Worm (Caenorhabditis elegans): ENCODE data around the gene frpr-2.

Gene frpr-2

ce11 chrX:13004491-13005093 is 39.3 kb downstream of the frpr-2 start:
- TF ChIP-seq unc-62 (GFP tag; optimal IDR thresholded peaks at IDR 0.05), result no peak
- no peak for TF ChIP-seq ztf-1 (GFP tag; conservative IDR thresholded peaks at IDR 0.05)
- no peak for TF ChIP-seq lin-39 (tag; optimal IDR thresholded peaks at IDR 0.05)
- TF ChIP-seq ceh-16 (tag; optimal IDR thresholded peaks at IDR 0.05), result peak; percentile 65
- no peak for TF ChIP-seq nhr-23 (tag; optimal IDR thresholded peaks at IDR 0.05)
- no peak for TF ChIP-seq ztf-4 (tag; optimal IDR thresholded peaks at IDR 0.05)
- TF ChIP-seq lsy-2 (tag; optimal IDR thresholded peaks at IDR 0.05), result peak in 1 of 2 experiments; percentile 14
- no peak for TF ChIP-seq mdl-1 (tag; optimal IDR thresholded peaks at IDR 0.05)
- TF ChIP-seq ztf-11 (tag; optimal IDR thresholded peaks at IDR 0.05), result no peak
- no peak for TF ChIP-seq R02D3.7 (tag; optimal IDR thresholded peaks at IDR 0.05)
- TF ChIP-seq skn-1 (tag; optimal IDR thresholded peaks at IDR 0.05), result no peak
- TF ChIP-seq elt-1 (tag; optimal IDR thresholded peaks at IDR 0.05), result peak; percentile 32
- TF ChIP-seq nhr-21 (tag; optimal IDR thresholded peaks at IDR 0.05), result no peak
- TF ChIP-seq mab-5 (tag; optimal IDR thresholded peaks at IDR 0.05), result no peak
- TF ChIP-seq nhr-237 (tag; optimal IDR thresholded peaks at IDR 0.05), result no peak
- no peak for TF ChIP-seq C34F6.9 (tag; optimal IDR thresholded peaks at IDR 0.05)
- no peak for TF ChIP-seq egl-27 (tag; optimal IDR thresholded peaks at IDR 0.05)
- no peak for TF ChIP-seq nhr-77 (tag; optimal IDR thresholded peaks at IDR 0.05)
- TF ChIP-seq nhr-25 (tag; optimal IDR thresholded peaks at IDR 0.05), result peak; percentile 69
- TF ChIP-seq gmeb-1 (tag; optimal IDR thresholded peaks at IDR 0.05), result no peak
- TF ChIP-seq alr-1 (tag; optimal IDR thresholded peaks at IDR 0.05), result no peak
- peak; percentile 15 for TF ChIP-seq sma-9 (GFP tag; optimal IDR thresholded peaks at IDR 0.05)
- no peak for TF ChIP-seq sma-9 (tag; optimal IDR thresholded peaks at IDR 0.05)
- no peak for TF ChIP-seq lin-13 (GFP tag; optimal IDR thresholded peaks at IDR 0.05)
- no peak for TF ChIP-seq zag-1 (tag; optimal IDR thresholded peaks at IDR 0.05)

- no peak for TF ChIP-seq fos-1 (tag; optimal IDR thresholded peaks at IDR 0.05)
- TF ChIP-seq nhr-25 (tag; optimal IDR thresholded peaks at IDR 0.05), result peak; percentile 64
- TF ChIP-seq blmp-1 (tag; optimal IDR thresholded peaks at IDR 0.05; ENCODE audit: insufficient read depth), result peak; percentile 16
These were observed 40.5 kb downstream of the frpr-2 start for ce11 chrX:13005730-13006129.

- no peak for TF ChIP-seq alr-1 (tag; optimal IDR thresholded peaks at IDR 0.05)
- TF ChIP-seq nhr-25 (tag; optimal IDR thresholded peaks at IDR 0.05), result peak; percentile 24
- no peak for TF ChIP-seq ama-1 (optimal IDR thresholded peaks at IDR 0.05)
- TF ChIP-seq ZK546.5 (tag; optimal IDR thresholded peaks at IDR 0.05), result no peak
- no peak for TF ChIP-seq lin-39 (tag; optimal IDR thresholded peaks at IDR 0.05)
- no peak for TF ChIP-seq nhr-6 (tag; optimal IDR thresholded peaks at IDR 0.05)
These were observed 41.1 kb downstream of the frpr-2 start for ce11 chrX:13006328-13006727.

- no peak for TF ChIP-seq fos-1 (tag; optimal IDR thresholded peaks at IDR 0.05)
- no peak for TF ChIP-seq Y55F3AM.14 (GFP tag; optimal IDR thresholded peaks at IDR 0.05)
- TF ChIP-seq unc-55 (GFP tag; optimal IDR thresholded peaks at IDR 0.05), result no peak
- no peak for TF ChIP-seq alr-1 (tag; optimal IDR thresholded peaks at IDR 0.05)
- TF ChIP-seq unc-62 (GFP tag; optimal IDR thresholded peaks at IDR 0.05), result no peak
- TF ChIP-seq peb-1 (tag; optimal IDR thresholded peaks at IDR 0.05), result no peak
- TF ChIP-seq ztf-11 (tag; optimal IDR thresholded peaks at IDR 0.05), result no peak
- no peak for TF ChIP-seq sma-3 (GFP tag; optimal IDR thresholded peaks at IDR 0.05)
- no peak for TF ChIP-seq ama-1 (optimal IDR thresholded peaks at IDR 0.05)
- no peak for TF ChIP-seq lsy-2 (tag; optimal IDR thresholded peaks at IDR 0.05)
- no peak for TF ChIP-seq nhr-25 (tag; optimal IDR thresholded peaks at IDR 0.05)
- no peak for TF ChIP-seq nhr-10 (tag; optimal IDR thresholded peaks at IDR 0.05)
- no peak for TF ChIP-seq R02D3.7 (tag; optimal IDR thresholded peaks at IDR 0.05)
- TF ChIP-seq egl-27 (tag; optimal IDR thresholded peaks at IDR 0.05), result no peak
- TF ChIP-seq mbf-1 (tag; optimal IDR thresholded peaks at IDR 0.05), result no peak
- no peak for TF ChIP-seq unc-39 (tag; optimal IDR thresholded peaks at IDR 0.05)
These were observed 41.5 kb downstream of the frpr-2 start for ce11 chrX:13006734-13007133.

Measured in whole organism, L2 larva.